Worm (Caenorhabditis elegans) whole organism, L2 larva: Measurements from ENCODE around the gene cyp-33D3.

ENCODE experiments used
- C34F6.9 ChIP-seq: fragments of 150-350 bp; optimal IDR thresholded peaks from 2 replicates; lab custom pipeline; 2014; ENCODE audit warnings: missing biosample characterization, missing genetic modification characterization
- F13H6.1 ChIP-seq: sonication (generic microtip); optimal IDR thresholded peaks from 2 replicates; lab custom pipeline; 2016; ENCODE audit warnings: missing genetic modification characterization, missing compliant biosample characterization
- R02D3.7 ChIP-seq: fragments of 150-350 bp; optimal IDR thresholded peaks from 2 replicates; lab custom pipeline; 2014; ENCODE audit warnings: missing biosample characterization, missing genetic modification characterization
- Y55F3AM.14 ChIP-seq: fragments of 200-800 bp; sonication (Bioruptor generic); optimal IDR thresholded peaks from 2 replicates; lab custom pipeline; 2018; ENCODE audit warnings: mild to moderate bottlenecking, missing genetic modification characterization, missing compliant biosample characterization
- ZK546.5 ChIP-seq: sonication (generic microtip); optimal IDR thresholded peaks from 2 replicates; lab custom pipeline; 2017; ENCODE audit warnings: missing biosample characterization, missing genetic modification characterization
- alr-1 ChIP-seq: fragments of 150-350 bp; optimal IDR thresholded peaks from 2 replicates; lab custom pipeline; 2014; ENCODE audit warnings: missing biosample characterization, missing genetic modification characterization
- aly-2 ChIP-seq: fragments of 150-350 bp; optimal IDR thresholded peaks from 2 replicates; lab custom pipeline; 2014; ENCODE audit warnings: missing biosample characterization, missing genetic modification characterization
- blmp-1 ChIP-seq: sonication (generic microtip); optimal IDR thresholded peaks from 2 replicates; lab custom pipeline; 2017; ENCODE audit warnings: missing genetic modification characterization, mild to moderate bottlenecking, missing compliant biosample characterization, antibody characterized with exemption, moderate library complexity; ENCODE audit not compliant: insufficient read depth
- ceh-16 ChIP-seq: fragments of 150-350 bp; optimal IDR thresholded peaks from 2 replicates; lab custom pipeline; 2014; ENCODE audit warnings: missing biosample characterization, missing genetic modification characterization
- ceh-82 ChIP-seq: fragments of 150-350 bp; optimal IDR thresholded peaks from 2 replicates; lab custom pipeline; 2014; ENCODE audit warnings: missing biosample characterization, missing genetic modification characterization
- crh-2 ChIP-seq: sonication (generic microtip); optimal IDR thresholded peaks from 2 replicates; lab custom pipeline; 2017; ENCODE audit warnings: missing biosample characterization, missing genetic modification characterization
- dmd-4 ChIP-seq: sonication (generic microtip); optimal IDR thresholded peaks from 2 replicates; lab custom pipeline; 2017; ENCODE audit warnings: missing biosample characterization, missing genetic modification characterization
- egl-27 ChIP-seq: sonication (generic microtip); optimal IDR thresholded peaks from 3 replicates; lab custom pipeline; 2017; ENCODE audit warnings: missing biosample characterization, missing genetic modification reagents, missing genetic modification characterization
- elt-3 ChIP-seq: sonication (generic microtip); optimal IDR thresholded peaks from 2 replicates; lab custom pipeline; 2017; ENCODE audit warnings: missing biosample characterization, missing genetic modification characterization
- fos-1 ChIP-seq: fragments of 150-350 bp; optimal IDR thresholded peaks from 2 replicates; lab custom pipeline; 2014; ENCODE audit warnings: missing biosample characterization, missing genetic modification characterization
- gmeb-1 ChIP-seq: fragments of 150-350 bp; optimal IDR thresholded peaks from 2 replicates; lab custom pipeline; 2014; ENCODE audit warnings: missing biosample characterization, missing genetic modification characterization
- lin-11 ChIP-seq: fragments of 150-350 bp; sonication (generic microtip); optimal IDR thresholded peaks from 2 replicates; lab custom pipeline; 2014; ENCODE audit warnings: missing biosample characterization, missing genetic modification characterization, inconsistent platforms, mixed read lengths
- lin-13 ChIP-seq: fragments of 150-350 bp; optimal IDR thresholded peaks from 2 replicates; lab custom pipeline; 2014; ENCODE audit warnings: missing biosample characterization, missing genetic modification reagents, missing genetic modification characterization
- lin-39 ChIP-seq: fragments of 150-350 bp; optimal IDR thresholded peaks from 2 replicates; lab custom pipeline; 2014; ENCODE audit warnings: missing biosample characterization, missing genetic modification reagents, missing genetic modification characterization
- lsy-2 ChIP-seq, 2 experiments: fragments of 150-350 bp in 1 of 2; sonication (generic microtip) in 1 of 2; optimal IDR thresholded peaks; 2 replicates each; lab custom pipeline; 2014 to 2017; ENCODE audit warnings: missing biosample characterization in 2 of 2, missing genetic modification characterization in 2 of 2
- mab-5 ChIP-seq: fragments of 150-350 bp; optimal IDR thresholded peaks from 2 replicates; lab custom pipeline; 2014; ENCODE audit warnings: missing biosample characterization, missing genetic modification characterization
- mbf-1 ChIP-seq: sonication (generic microtip); optimal IDR thresholded peaks from 2 replicates; lab custom pipeline; 2017; ENCODE audit warnings: missing biosample characterization, missing genetic modification characterization
- mdl-1 ChIP-seq, 2 experiments: fragments of 150-350 bp in 1 of 2; sonication (generic microtip) in 1 of 2; optimal IDR thresholded peaks; 2 replicates each; lab custom pipeline; 2017; ENCODE audit warnings: missing biosample characterization in 2 of 2, missing genetic modification characterization in 2 of 2
- nhr-10 ChIP-seq: sonication (generic microtip); optimal IDR thresholded peaks from 2 replicates; lab custom pipeline; 2017; ENCODE audit warnings: missing biosample characterization, missing genetic modification characterization
- nhr-11 ChIP-seq: fragments of 150-350 bp; optimal IDR thresholded peaks from 2 replicates; lab custom pipeline; 2014; ENCODE audit warnings: missing biosample characterization, missing genetic modification characterization
- nhr-12 ChIP-seq: fragments of 150-350 bp; optimal IDR thresholded peaks from 2 replicates; lab custom pipeline; 2014; ENCODE audit warnings: missing biosample characterization, missing genetic modification characterization
- nhr-129 ChIP-seq: fragments of 150-350 bp; optimal IDR thresholded peaks from 2 replicates; lab custom pipeline; 2014; ENCODE audit warnings: missing biosample characterization, missing genetic modification characterization
- nhr-21 ChIP-seq: fragments of 150-350 bp; optimal IDR thresholded peaks from 2 replicates; lab custom pipeline; 2014; ENCODE audit warnings: missing biosample characterization, missing genetic modification characterization
- nhr-23 ChIP-seq: fragments of 150-350 bp; optimal IDR thresholded peaks from 2 replicates; lab custom pipeline; 2014; ENCODE audit warnings: missing biosample characterization, missing genetic modification reagents, missing genetic modification characterization
- nhr-237 ChIP-seq: fragments of 150-350 bp; optimal IDR thresholded peaks from 2 replicates; lab custom pipeline; 2014; ENCODE audit warnings: missing biosample characterization, missing genetic modification characterization
- nhr-25 ChIP-seq: fragments of 150-350 bp; sonication (generic microtip); optimal IDR thresholded peaks from 3 replicates; lab custom pipeline; 2014; ENCODE audit warnings: missing biosample characterization, missing genetic modification characterization
- nhr-77 ChIP-seq: fragments of 150-350 bp; optimal IDR thresholded peaks from 2 replicates; lab custom pipeline; 2014; ENCODE audit warnings: missing biosample characterization, missing genetic modification characterization
- peb-1 ChIP-seq: fragments of 150-350 bp; optimal IDR thresholded peaks from 2 replicates; lab custom pipeline; 2014; ENCODE audit warnings: missing biosample characterization, missing genetic modification characterization
- sem-4 ChIP-seq: fragments of 150-350 bp; optimal IDR thresholded peaks from 2 replicates; lab custom pipeline; 2014; ENCODE audit warnings: missing biosample characterization, missing genetic modification reagents, missing genetic modification characterization
- sma-9 ChIP-seq, 2 experiments: fragments of 150-350 bp in 1 of 2; sonication (generic microtip) in 1 of 2; optimal IDR thresholded peaks; 2 replicates each; lab custom pipeline; 2014 to 2016; ENCODE audit warnings: missing genetic modification characterization in 2 of 2, mild to moderate bottlenecking in 1 of 2, missing biosample characterization in 1 of 2, missing compliant biosample characterization in 1 of 2, missing genetic modification reagents in 1 of 2, moderate library complexity in 1 of 2
- snpc-4 ChIP-seq: fragments of 150-350 bp; optimal IDR thresholded peaks from 2 replicates; lab custom pipeline; 2014; ENCODE audit warnings: missing biosample characterization, missing genetic modification characterization
- unc-39 ChIP-seq: fragments of 150-350 bp; optimal IDR thresholded peaks from 2 replicates; lab custom pipeline; 2014; ENCODE audit warnings: missing biosample characterization, missing genetic modification characterization
- unc-55 ChIP-seq: fragments of 150-350 bp; sonication (generic microtip); optimal IDR thresholded peaks from 3 replicates; lab custom pipeline; 2014; ENCODE audit warnings: missing biosample characterization, missing genetic modification reagents, missing genetic modification characterization
- zag-1 ChIP-seq: fragments of 150-350 bp; optimal IDR thresholded peaks from 2 replicates; lab custom pipeline; 2014; ENCODE audit warnings: missing biosample characterization, missing genetic modification characterization
- ztf-1 ChIP-seq: fragments of 200-800 bp; sonication (Bioruptor generic); conservative IDR thresholded peaks from 2 replicates; pipeline ENCODE4 v1.3.6; 2022; ENCODE audit warnings: missing genetic modification characterization, missing compliant biosample characterization
- ztf-11 ChIP-seq: sonication (generic microtip); optimal IDR thresholded peaks from 2 replicates; lab custom pipeline; 2017; ENCODE audit warnings: missing biosample characterization, missing genetic modification characterization

cyp-33D3 gene

DNA sequence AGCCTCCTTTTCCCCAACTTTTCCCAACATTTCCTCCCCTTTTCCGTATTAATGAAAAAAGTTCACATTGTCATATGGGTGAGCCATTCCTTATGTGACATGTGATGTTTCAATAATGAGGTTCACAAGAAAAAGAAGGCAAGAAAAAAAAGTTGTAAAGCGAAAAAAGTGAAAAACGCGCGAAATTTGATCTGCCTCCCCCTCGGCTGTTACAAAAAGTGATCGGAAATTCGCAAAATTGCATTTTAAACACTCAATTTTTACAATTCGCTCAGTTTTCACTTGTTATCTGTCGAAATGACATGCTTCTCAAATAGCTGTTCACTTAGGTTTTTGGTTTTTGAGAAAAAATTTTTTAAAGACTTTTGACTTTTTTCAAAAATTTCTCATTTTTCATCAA is 15.5 kb downstream of the cyp-33D3 start:
- TF ChIP-seq snpc-4 (tag; lab: Kevin White, UChicago) (no peak), lin-11 (tag; lab: Kevin White, UChicago) (no peak), nhr-237 (tag; lab: Kevin White, UChicago) (no peak), aly-2 (no peak), lin-39 (tag; lab: Kevin White, UChicago) (no peak), elt-3 (tag; lab: Kevin White, UChicago) (no peak), blmp-1 (no peak), lin-13 (GFP tag; lab: Kevin White, UChicago) (no peak)

- no peak for TF ChIP-seq mab-5
- TF ChIP-seq unc-39 (tag; lab: Kevin White, UChicago), result no peak
- TF ChIP-seq lsy-2 (tag; optimal IDR thresholded peaks at IDR 0.05; lab: Kevin White, UChicago), result no peak
- TF ChIP-seq F13H6.1, result no peak
- no peak for TF ChIP-seq lin-11 (tag; lab: Kevin White, UChicago)
- TF ChIP-seq Y55F3AM.14 (GFP tag; lab: Kevin White, UChicago), result no peak
- TF ChIP-seq nhr-25, result no peak
- TF ChIP-seq sma-9 (GFP tag; optimal IDR thresholded peaks at IDR 0.05; lab: Kevin White, UChicago), result no peak
- TF ChIP-seq sma-9 (tag; optimal IDR thresholded peaks at IDR 0.05; lab: Kevin White, UChicago), result no peak
- TF ChIP-seq nhr-129 (tag; lab: Kevin White, UChicago), result no peak
- no peak for TF ChIP-seq crh-2 (tag; lab: Kevin White, UChicago)
- TF ChIP-seq nhr-21 (tag; lab: Kevin White, UChicago), result no peak
- TF ChIP-seq ceh-82 (tag; lab: Kevin White, UChicago), result no peak
Observed at ce11 chrV:18819643-18820042, 17.4 kb downstream of the cyp-33D3 start, which contains the start of gene ncs-5. Gene ncs-5 (plus strand): TSS chrV:18819766.

DNA sequence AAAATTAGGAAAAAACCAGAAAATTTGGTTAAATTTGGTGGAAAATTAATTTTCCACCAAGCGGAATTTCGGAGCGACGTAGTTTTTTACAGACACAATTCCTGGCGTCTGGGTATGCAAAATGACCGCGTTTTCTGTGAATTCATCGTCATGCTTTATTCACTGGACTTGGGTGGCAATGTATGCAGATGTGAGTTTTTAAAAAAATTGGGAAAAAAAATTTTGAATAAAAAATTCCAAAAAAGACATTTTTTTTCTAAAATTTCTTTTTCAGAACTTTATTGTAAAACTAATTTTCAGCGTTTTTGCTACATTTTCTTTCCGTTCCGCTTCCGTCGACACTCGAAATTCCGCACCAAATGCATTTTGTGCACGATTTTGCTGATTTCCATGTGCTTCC is 25.7 kb downstream of the cyp-33D3 start, which contains the start of gene C54E10.7:
Gene C54E10.7 (plus strand): TSS at position 301 of the 400 bp plus-strand sequence.
- TF ChIP-seq mab-5 (no peak), zag-1 (tag; lab: Kevin White, UChicago) (no peak), ceh-16 (tag; lab: Kevin White, UChicago) (no peak), alr-1 (no peak), dmd-4 (tag; lab: Kevin White, UChicago) (no peak), R02D3.7 (tag; lab: Kevin White, UChicago) (no peak), ceh-82 (tag; lab: Kevin White, UChicago) (no peak), sem-4 (tag; lab: Kevin White, UChicago) (no peak), nhr-11 (tag; lab: Kevin White, UChicago) (no peak), nhr-12 (tag; lab: Kevin White, UChicago) (no peak)

DNA sequence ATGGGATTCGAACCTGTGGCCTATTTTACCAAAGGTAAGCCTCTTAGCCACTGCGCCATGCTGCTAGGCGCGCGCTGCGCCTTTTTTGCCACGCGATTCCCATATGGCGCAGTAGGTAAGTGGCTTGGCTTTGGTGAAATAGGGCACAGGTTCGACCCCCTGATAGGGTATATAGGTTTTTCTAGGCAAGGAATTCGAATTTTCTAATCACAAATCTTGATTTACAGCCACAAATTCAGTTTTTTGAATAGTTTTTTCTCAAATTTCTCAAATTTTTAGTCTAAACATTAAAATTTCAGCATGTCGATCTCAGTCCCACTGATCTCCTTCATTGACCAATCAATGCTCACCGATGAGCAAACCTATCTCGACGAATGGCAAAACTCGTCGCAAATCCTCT is 26.3 kb downstream of the cyp-33D3 start, which contains the start of gene C54E10.3:
Gene C54E10.3 (plus strand): TSS at position 301 of the 400 bp plus-strand sequence.
- TF ChIP-seq nhr-10 (tag; lab: Kevin White, UChicago) (no peak), gmeb-1 (tag; lab: Kevin White, UChicago) (no peak), ztf-11 (tag; lab: Kevin White, UChicago) (no peak), ceh-16 (tag; lab: Kevin White, UChicago) (no peak), sem-4 (tag; lab: Kevin White, UChicago) (no peak), alr-1 (no peak), nhr-129 (tag; lab: Kevin White, UChicago) (no peak), C34F6.9 (no peak), blmp-1 (no peak), snpc-4 (tag; lab: Kevin White, UChicago) (no peak), lsy-2 (tag; optimal IDR thresholded peaks at IDR 0.05; lab: Kevin White, UChicago) (no peak), nhr-77 (no peak), lin-39 (tag; lab: Kevin White, UChicago) (no peak), ztf-1 (no peak)

ce11 chrV:18808621-18809020 is 28.4 kb downstream of the cyp-33D3 start, which contains the start of gene C54E10.6:
Gene C54E10.6 (minus strand): TSS chrV:18808729.
- no peak for TF ChIP-seq peb-1 (tag; lab: Kevin White, UChicago)
- TF ChIP-seq lin-11 (tag; lab: Kevin White, UChicago), result peak; percentile 2
- TF ChIP-seq blmp-1, result no peak
- TF ChIP-seq egl-27 (tag; lab: Kevin White, UChicago), result no peak
- no peak for TF ChIP-seq R02D3.7 (tag; lab: Kevin White, UChicago)
- TF ChIP-seq unc-55 (GFP tag; lab: Kevin White, UChicago), result peak; percentile 21
- no peak for TF ChIP-seq mab-5
- no peak for TF ChIP-seq unc-39 (tag; lab: Kevin White, UChicago)
- no peak for TF ChIP-seq nhr-11 (tag; lab: Kevin White, UChicago)
- peak; percentile 13 for TF ChIP-seq sma-9 (GFP tag; optimal IDR thresholded peaks at IDR 0.05; lab: Kevin White, UChicago)
- TF ChIP-seq sma-9 (tag; optimal IDR thresholded peaks at IDR 0.05; lab: Kevin White, UChicago), result no peak
- TF ChIP-seq ZK546.5 (tag; lab: Kevin White, UChicago), result no peak
- TF ChIP-seq lsy-2 (tag; optimal IDR thresholded peaks at IDR 0.05; lab: Kevin White, UChicago), result peak in 1 of 2 experiments; percentile 8
- no peak for TF ChIP-seq nhr-23
- TF ChIP-seq aly-2, result no peak
- TF ChIP-seq mdl-1 (tag; optimal IDR thresholded peaks at IDR 0.05; lab: Kevin White, UChicago), result no peak
- TF ChIP-seq mbf-1 (tag; lab: Kevin White, UChicago), result no peak
- no peak for TF ChIP-seq nhr-21 (tag; lab: Kevin White, UChicago)
- TF ChIP-seq ztf-11 (tag; lab: Kevin White, UChicago), result no peak
- no peak for TF ChIP-seq dmd-4 (tag; lab: Kevin White, UChicago)
- no peak for TF ChIP-seq ztf-1
- TF ChIP-seq fos-1 (tag; lab: Kevin White, UChicago), result no peak
